Worm (Caenorhabditis elegans): Measurements from ENCODE around the gene nhr-138.
"Not testable (repeated sequence)": the region's sequence is repeated elsewhere in the genome, so short reads cannot be mapped to it uniquely, and the experiment has no call there.

nhr-138 gene

DNA sequence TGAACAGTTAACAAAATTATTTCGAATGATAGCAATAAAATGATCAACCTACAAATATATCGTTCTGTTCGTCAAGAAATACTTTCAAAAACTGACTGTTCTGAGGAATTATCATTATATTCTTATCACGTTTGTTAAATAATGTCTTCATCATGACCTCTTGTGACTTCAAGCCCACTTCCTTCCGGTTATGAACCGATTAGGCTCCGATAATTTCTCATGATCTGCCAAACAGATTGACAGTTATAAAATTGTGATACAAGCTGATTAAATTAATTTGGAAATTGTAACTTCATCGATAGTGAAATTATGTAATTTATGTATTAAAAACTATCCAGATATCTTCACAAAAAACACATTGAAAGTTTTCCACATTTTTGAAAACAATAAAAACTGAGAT lies 44.2 kb upstream of the nhr-138 start, which contains the start of gene ins-8:
Gene ins-8, minus strand, starts transcription at position 101 of the 400 bp plus-strand sequence.
- no peak for TF ChIP-seq ham-2 (GFP tag; optimal IDR thresholded peaks at IDR 0.05)
- no peak for TF ChIP-seq drap-1 (GFP tag; optimal IDR thresholded peaks at IDR 0.05)
- no peak for TF ChIP-seq pha-4 (tag; optimal IDR thresholded peaks at IDR 0.05)
- TF ChIP-seq nhr-28 (tag; optimal IDR thresholded peaks at IDR 0.05) = no peak
- TF ChIP-seq ceh-83 (GFP tag; optimal IDR thresholded peaks at IDR 0.05) = no peak
- no peak for TF ChIP-seq lin-32 (GFP tag; optimal IDR thresholded peaks at IDR 0.05)
- no peak for TF ChIP-seq cnd-1 (tag; optimal IDR thresholded peaks at IDR 0.05)
- no peak for TF ChIP-seq zip-8 (tag; optimal IDR thresholded peaks at IDR 0.05)
- TF ChIP-seq nhr-2 (tag; optimal IDR thresholded peaks at IDR 0.05) = no peak
- no peak for TF ChIP-seq sptf-1 (tag; optimal IDR thresholded peaks at IDR 0.05)
- TF ChIP-seq sem-2 (GFP tag; optimal IDR thresholded peaks at IDR 0.05) = no peak
- TF ChIP-seq tbx-8 (GFP tag; optimal IDR thresholded peaks at IDR 0.05) = no peak
- TF ChIP-seq bed-3 (GFP tag; optimal IDR thresholded peaks at IDR 0.05) = no peak
- no peak for TF ChIP-seq unc-39 (tag; optimal IDR thresholded peaks at IDR 0.05)
- no peak for TF ChIP-seq M03D4.4 (tag; optimal IDR thresholded peaks at IDR 0.05)

DNA sequence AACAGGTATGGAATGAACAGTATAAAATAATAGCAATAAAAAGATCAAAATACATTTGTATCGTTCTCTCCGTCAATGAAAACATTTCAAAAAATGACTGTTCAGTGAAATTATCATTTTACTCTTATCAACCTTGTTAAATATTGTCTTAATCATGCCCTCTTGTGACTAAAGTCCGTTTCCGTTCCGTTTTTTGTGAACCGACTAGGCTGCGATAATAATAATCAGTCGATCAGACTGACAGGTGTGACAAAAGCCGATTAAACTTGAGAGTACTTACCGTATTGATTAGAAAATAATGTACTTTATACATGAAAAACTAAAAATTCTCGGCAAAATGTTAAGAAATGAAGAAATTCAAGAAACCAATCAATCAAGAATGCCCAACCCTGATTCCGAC lies 42.5 kb upstream of the nhr-138 start, which contains the start of gene ins-7:
Gene ins-7, minus strand, starts transcription at position 332 of the 400 bp plus-strand sequence.
- TF ChIP-seq drap-1 (GFP tag; optimal IDR thresholded peaks at IDR 0.05) (no peak), tbx-8 (GFP tag; optimal IDR thresholded peaks at IDR 0.05) (no peak), blmp-1 (tag; optimal IDR thresholded peaks at IDR 0.05) (no peak), ceh-43 (GFP tag; optimal IDR thresholded peaks at IDR 0.05) (no peak), M03D4.4 (tag; optimal IDR thresholded peaks at IDR 0.05) (no peak), ceh-39 (tag; optimal IDR thresholded peaks at IDR 0.05) (no peak), hlh-1 (tag; optimal IDR thresholded peaks at IDR 0.05) (no peak), elt-3 (tag; optimal IDR thresholded peaks at IDR 0.05) (no peak), nhr-2 (tag; optimal IDR thresholded peaks at IDR 0.05) (no peak)

DNA sequence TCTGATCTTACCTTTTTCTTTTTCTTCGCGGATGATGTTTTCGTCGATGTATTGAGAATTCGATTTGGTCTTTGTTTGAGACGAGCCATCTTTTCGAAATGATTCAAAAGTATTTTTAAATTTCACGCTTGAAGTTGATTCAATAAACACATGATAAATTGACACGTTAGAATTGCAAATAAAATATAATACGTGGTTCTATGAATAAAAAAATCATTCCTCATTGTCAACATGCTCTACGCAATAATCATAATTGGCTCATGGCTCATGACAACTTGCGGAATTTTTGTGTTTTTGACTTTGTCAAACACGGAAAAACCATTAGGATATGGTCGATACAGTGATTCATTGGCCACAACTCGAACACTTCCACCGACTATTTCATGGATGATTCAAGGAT lies 41.6 kb upstream of the nhr-138 start, which contains the start of the genes htas-1 and ZK1251.3:
Gene htas-1, minus strand, starts transcription at position 101 of the 400 bp plus-strand sequence.
Gene ZK1251.3, plus strand, starts transcription at position 226 of the 400 bp plus-strand sequence.
- TF ChIP-seq mep-1 (tag; optimal IDR thresholded peaks at IDR 0.05) (no peak), ceh-43 (GFP tag; optimal IDR thresholded peaks at IDR 0.05) (no peak), nhr-76 (tag; optimal IDR thresholded peaks at IDR 0.05) (no peak), cnd-1 (tag; optimal IDR thresholded peaks at IDR 0.05) (no peak), ztf-11 (tag; optimal IDR thresholded peaks at IDR 0.05) (no peak), zip-8 (tag; optimal IDR thresholded peaks at IDR 0.05) (no peak), lin-13 (tag; optimal IDR thresholded peaks at IDR 0.05) (no peak), ham-2 (GFP tag; optimal IDR thresholded peaks at IDR 0.05) (no peak), sem-2 (GFP tag; optimal IDR thresholded peaks at IDR 0.05) (no peak)

DNA sequence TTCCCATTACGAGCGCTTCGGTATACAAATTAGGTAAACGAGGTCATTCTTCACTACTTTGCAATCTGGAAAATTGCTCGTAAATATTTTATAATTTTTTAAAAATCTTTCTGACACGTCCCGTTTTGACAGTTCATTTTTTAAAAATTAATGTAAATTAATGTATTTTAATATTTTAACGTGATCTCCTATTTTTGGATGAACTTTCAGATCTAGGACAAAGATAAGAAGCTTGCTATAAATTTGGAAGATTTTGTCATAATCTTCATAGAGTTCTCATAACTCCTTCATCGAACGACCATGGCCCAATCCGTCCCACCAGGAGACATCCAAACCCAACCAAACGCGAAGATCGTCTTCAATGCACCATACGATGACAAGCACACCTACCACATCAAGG lies 36.3 kb upstream of the nhr-138 start, which contains the start of gene msp-76:
Gene msp-76, plus strand, starts transcription at position 301 of the 400 bp plus-strand sequence.
- not testable (repeated sequence) for TF ChIP-seq snpc-4 (tag; optimal IDR thresholded peaks at IDR 0.05); elt-1 (tag; optimal IDR thresholded peaks at IDR 0.05; ENCODE audit: borderline replicate concordance, insufficient read depth); bed-3 (GFP tag; optimal IDR thresholded peaks at IDR 0.05)

ce11 chrIV:9690644-9691043 lies 34.4 kb upstream of the nhr-138 start, which contains the start of gene sdz-36:
Gene sdz-36, plus strand, starts transcription at chrIV:9690944.
- TF ChIP-seq flh-1 (GFP tag; optimal IDR thresholded peaks at IDR 0.05) = no peak
- TF ChIP-seq ces-1 (GFP tag; optimal IDR thresholded peaks at IDR 0.05) = no peak
- no peak for TF ChIP-seq snpc-4 (tag; optimal IDR thresholded peaks at IDR 0.05)
- TF ChIP-seq blmp-1 (tag; optimal IDR thresholded peaks at IDR 0.05) = no peak
- TF ChIP-seq mep-1 (tag; optimal IDR thresholded peaks at IDR 0.05) = no peak
- no peak for TF ChIP-seq unc-39 (tag; optimal IDR thresholded peaks at IDR 0.05)
- TF ChIP-seq pha-4 (tag; optimal IDR thresholded peaks at IDR 0.05) = no peak
- TF ChIP-seq drap-1 (GFP tag; optimal IDR thresholded peaks at IDR 0.05) = no peak
- no peak for TF ChIP-seq mab-5 (tag; optimal IDR thresholded peaks at IDR 0.05)
- TF ChIP-seq nhr-28 (tag; optimal IDR thresholded peaks at IDR 0.05) = no peak
- TF ChIP-seq zip-8 (tag; optimal IDR thresholded peaks at IDR 0.05) = no peak
- TF ChIP-seq elt-1 (tag; optimal IDR thresholded peaks at IDR 0.05; ENCODE audit: borderline replicate concordance, insufficient read depth) = no peak
- no peak for TF ChIP-seq nhr-12 (tag; optimal IDR thresholded peaks at IDR 0.05)
- TF ChIP-seq ztf-11 (tag; optimal IDR thresholded peaks at IDR 0.05) = no peak
- no peak for TF ChIP-seq mls-2 (tag; optimal IDR thresholded peaks at IDR 0.05)
- no peak for TF ChIP-seq nhr-237 (tag; optimal IDR thresholded peaks at IDR 0.05)

All from whole organism, mixed stage, embryonic.